Worm (Caenorhabditis elegans) whole organism, late embryonic: ENCODE results near the gene srw-16.

Experiments
- ahr-1 ChIP-seq: sonication (generic microtip); optimal IDR thresholded peaks from 2 replicates; lab custom pipeline; 2016; ENCODE audit warnings: missing genetic modification characterization, missing compliant biosample characterization
- ceh-18 ChIP-seq: sonication (generic microtip); optimal IDR thresholded peaks from 2 replicates; lab custom pipeline; 2016; ENCODE audit warnings: missing genetic modification characterization, missing compliant biosample characterization
- ceh-19 ChIP-seq: fragments of 200-800 bp; sonication (Bioruptor generic); optimal IDR thresholded peaks from 2 replicates; lab custom pipeline; 2018; ENCODE audit warnings: mild to moderate bottlenecking, missing genetic modification characterization, missing compliant biosample characterization
- fkh-10 ChIP-seq: fragments of 150-350 bp; optimal IDR thresholded peaks from 2 replicates; lab custom pipeline; 2014; ENCODE audit warnings: missing biosample characterization, missing genetic modification reagents, missing genetic modification characterization
- hlh-15 ChIP-seq: sonication (generic microtip); optimal IDR thresholded peaks from 2 replicates; lab custom pipeline; 2016; ENCODE audit warnings: missing genetic modification characterization, missing compliant biosample characterization
- nhr-11 ChIP-seq: fragments of 150-350 bp; optimal IDR thresholded peaks from 2 replicates; lab custom pipeline; 2014; ENCODE audit warnings: missing biosample characterization, missing genetic modification characterization
- pag-3 ChIP-seq: sonication (generic microtip); optimal IDR thresholded peaks from 2 replicates; lab custom pipeline; 2016; ENCODE audit warnings: missing compliant biosample characterization, missing genetic modification characterization, borderline replicate concordance
- pha-4 ChIP-seq: fragments of 150-350 bp; optimal IDR thresholded peaks from 2 replicates; lab custom pipeline; 2018; ENCODE audit warnings: missing biosample characterization, missing genetic modification reagents, missing genetic modification characterization
- unc-55 ChIP-seq: sonication (generic microtip); optimal IDR thresholded peaks from 2 replicates; lab custom pipeline; 2017; ENCODE audit warnings: missing biosample characterization, missing genetic modification reagents, missing genetic modification characterization
- zip-5 ChIP-seq: sonication (generic microtip); optimal IDR thresholded peaks from 2 replicates; lab custom pipeline; 2016; ENCODE audit warnings: missing genetic modification characterization, missing compliant biosample characterization

DNA sequence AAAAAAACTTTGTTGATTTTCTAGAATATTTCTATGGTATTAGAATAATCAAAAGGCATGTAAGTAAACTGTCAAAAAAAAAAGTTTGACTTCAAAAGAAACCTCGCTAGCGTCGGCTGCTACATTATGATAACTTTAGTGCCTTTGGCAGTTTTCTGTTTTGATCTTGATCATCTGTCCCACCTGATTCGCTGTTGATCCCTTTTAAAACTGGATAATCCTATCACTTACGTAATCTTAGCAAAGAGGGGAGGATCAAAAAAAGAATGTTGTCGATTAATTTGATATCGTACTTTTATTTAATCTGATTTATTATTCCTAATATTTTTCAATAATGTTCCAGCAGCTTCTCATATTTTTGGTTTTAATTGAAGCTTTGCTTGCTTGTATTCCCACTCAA, 14.8 kb downstream of the srw-16 start, which contains the start of gene M01B2.8:
- TF ChIP-seq zip-5 (tag; lab: Kevin White, UChicago) (no peak), pag-3 (no peak), pha-4 (tag; lab: Kevin White, UChicago) (no peak), fkh-10 (no peak), ceh-18 (tag; lab: Kevin White, UChicago) (no peak), hlh-15 (tag; lab: Kevin White, UChicago) (no peak), ahr-1 (tag; lab: Kevin White, UChicago) (no peak), nhr-11 (tag; lab: Kevin White, UChicago) (no peak), ceh-19 (no peak), unc-55 (GFP tag; lab: Kevin White, UChicago) (no peak)
